Worm (Caenorhabditis elegans): ENCODE measurements around the gene aptf-1.

ce11 chrII:6425993-6426392 lies 28.8 kb upstream of the aptf-1 start, which contains the start of gene col-75:
- TF ChIP-seq unc-62 (GFP tag; optimal IDR thresholded peaks at IDR 0.05 in 1 of 2) (no peak), unc-62 (tag; optimal IDR thresholded peaks at IDR 0.05) (no peak), mep-1 (tag; optimal IDR thresholded peaks at IDR 0.05) (no peak), pqm-1 (tag; optimal IDR thresholded peaks at IDR 0.05) (no peak)
